Worm (Caenorhabditis elegans) whole organism, mixed stage, embryonic: ENCODE results near the gene nhr-45.
A peak's percentile ranks its signal among the peaks of the same experiment; 100 is the strongest.

Experiments
- M03D4.4 ChIP-seq: sonication (generic microtip); optimal IDR thresholded peaks from 2 replicates; lab custom pipeline; 2017; ENCODE audit warnings: mild to moderate bottlenecking, missing genetic modification characterization, missing compliant biosample characterization
- bed-3 ChIP-seq: fragments of 200-800 bp; sonication (Bioruptor generic); optimal IDR thresholded peaks from 3 replicates; lab custom pipeline; 2018; ENCODE audit warnings: mild to moderate bottlenecking, missing genetic modification characterization, moderate library complexity, missing compliant biosample characterization
- blmp-1 ChIP-seq: fragments of 150-350 bp; optimal IDR thresholded peaks from 2 replicates; lab custom pipeline; 2014; ENCODE audit warnings: missing biosample characterization, missing genetic modification characterization
- ceh-39 ChIP-seq: fragments of 150-350 bp; optimal IDR thresholded peaks from 2 replicates; lab custom pipeline; 2014; ENCODE audit warnings: missing biosample characterization, missing genetic modification characterization
- ceh-43 ChIP-seq: fragments of 200-800 bp; sonication (Bioruptor generic); optimal IDR thresholded peaks from 2 replicates; lab custom pipeline; 2018; ENCODE audit warnings: mild to moderate bottlenecking, missing genetic modification characterization, moderate library complexity, missing compliant biosample characterization
- ces-1 ChIP-seq: fragments of 150-350 bp; optimal IDR thresholded peaks from 2 replicates; lab custom pipeline; 2014; ENCODE audit warnings: missing biosample characterization, missing genetic modification reagents, missing genetic modification characterization
- cnd-1 ChIP-seq: fragments of 200-800 bp; sonication (Bioruptor generic); optimal IDR thresholded peaks from 2 replicates; lab custom pipeline; 2018; ENCODE audit warnings: mild to moderate bottlenecking, missing genetic modification characterization, missing compliant biosample characterization
- drap-1 ChIP-seq: fragments of 200-800 bp; sonication (Bioruptor generic); optimal IDR thresholded peaks from 3 replicates; lab custom pipeline; 2018; ENCODE audit warnings: mild to moderate bottlenecking, missing genetic modification characterization, missing compliant biosample characterization
- elt-1 ChIP-seq: sonication (generic microtip); optimal IDR thresholded peaks from 2 replicates; lab custom pipeline; 2017; ENCODE audit warnings: missing genetic modification characterization, mild to moderate bottlenecking, missing compliant biosample characterization, antibody characterized with exemption, moderate library complexity, borderline replicate concordance; ENCODE audit not compliant: insufficient read depth
- elt-3 ChIP-seq: fragments of 150-350 bp; optimal IDR thresholded peaks from 2 replicates; lab custom pipeline; 2014; ENCODE audit warnings: missing biosample characterization, missing genetic modification characterization
- ham-2 ChIP-seq: fragments of 200-800 bp; sonication (Bioruptor generic); optimal IDR thresholded peaks from 2 replicates; lab custom pipeline; 2018; ENCODE audit warnings: mild to moderate bottlenecking, missing genetic modification characterization, missing compliant biosample characterization
- hlh-1 ChIP-seq: fragments of 150-350 bp; optimal IDR thresholded peaks from 2 replicates; lab custom pipeline; 2014; ENCODE audit warnings: missing biosample characterization, missing genetic modification reagents, missing genetic modification characterization
- lin-13 ChIP-seq: fragments of 150-350 bp; optimal IDR thresholded peaks from 2 replicates; lab custom pipeline; 2014; ENCODE audit warnings: missing biosample characterization, missing genetic modification characterization
- lin-32 ChIP-seq: fragments of 200-800 bp; sonication (Bioruptor generic); optimal IDR thresholded peaks from 2 replicates; lab custom pipeline; 2018; ENCODE audit warnings: mild to moderate bottlenecking, missing genetic modification characterization, missing compliant biosample characterization
- lsy-2 ChIP-seq: fragments of 150-350 bp; optimal IDR thresholded peaks from 2 replicates; lab custom pipeline; 2014; ENCODE audit warnings: missing biosample characterization, missing genetic modification characterization
- mab-5 ChIP-seq: fragments of 150-350 bp; optimal IDR thresholded peaks from 2 replicates; lab custom pipeline; 2014; ENCODE audit warnings: missing biosample characterization, missing genetic modification characterization
- mep-1 ChIP-seq: fragments of 150-350 bp; optimal IDR thresholded peaks from 2 replicates; lab custom pipeline; 2017; ENCODE audit warnings: missing biosample characterization, missing genetic modification reagents, missing genetic modification characterization, inconsistent platforms
- mls-2 ChIP-seq: sonication (generic microtip); optimal IDR thresholded peaks from 2 replicates; lab custom pipeline; 2016; ENCODE audit warnings: mild to moderate bottlenecking, missing genetic modification characterization, moderate library complexity, missing compliant biosample characterization
- nhr-12 ChIP-seq: fragments of 150-350 bp; optimal IDR thresholded peaks from 2 replicates; lab custom pipeline; 2014; ENCODE audit warnings: missing biosample characterization, missing genetic modification characterization
- nhr-2 ChIP-seq: fragments of 150-350 bp; optimal IDR thresholded peaks from 2 replicates; lab custom pipeline; 2014; ENCODE audit warnings: missing biosample characterization, missing genetic modification characterization
- nhr-237 ChIP-seq: fragments of 150-350 bp; optimal IDR thresholded peaks from 2 replicates; lab custom pipeline; 2014; ENCODE audit warnings: missing biosample characterization, missing genetic modification characterization
- nhr-28 ChIP-seq: fragments of 150-350 bp; optimal IDR thresholded peaks from 2 replicates; lab custom pipeline; 2014; ENCODE audit warnings: missing biosample characterization, missing genetic modification characterization
- nhr-76 ChIP-seq: sonication (generic microtip); optimal IDR thresholded peaks from 2 replicates; lab custom pipeline; 2017; ENCODE audit warnings: missing biosample characterization, missing genetic modification characterization
- pha-4 ChIP-seq: fragments of 150-350 bp; optimal IDR thresholded peaks from 2 replicates; lab custom pipeline; 2018; ENCODE audit warnings: missing biosample characterization, missing genetic modification reagents, missing genetic modification characterization
- sem-2 ChIP-seq: fragments of 200-800 bp; sonication (Bioruptor generic); optimal IDR thresholded peaks from 2 replicates; lab custom pipeline; 2018; ENCODE audit warnings: mild to moderate bottlenecking, missing genetic modification characterization, missing compliant biosample characterization
- snpc-4 ChIP-seq: fragments of 150-350 bp; optimal IDR thresholded peaks from 2 replicates; lab custom pipeline; 2014; ENCODE audit warnings: missing biosample characterization, missing genetic modification characterization
- sptf-1 ChIP-seq: sonication (generic microtip); optimal IDR thresholded peaks from 2 replicates; lab custom pipeline; 2017; ENCODE audit warnings: mild to moderate bottlenecking, missing genetic modification characterization, moderate library complexity, missing compliant biosample characterization
- tbx-8 ChIP-seq: fragments of 200-800 bp; sonication (Bioruptor generic); optimal IDR thresholded peaks from 2 replicates; lab custom pipeline; 2018; ENCODE audit warnings: mild to moderate bottlenecking, missing genetic modification characterization, moderate library complexity, missing compliant biosample characterization
- unc-120 ChIP-seq: sonication (generic microtip); optimal IDR thresholded peaks from 2 replicates; lab custom pipeline; 2017; ENCODE audit warnings: missing genetic modification characterization, missing compliant biosample characterization; ENCODE audit not compliant: poor library complexity, severe bottlenecking
- unc-39 ChIP-seq: fragments of 150-350 bp; optimal IDR thresholded peaks from 2 replicates; lab custom pipeline; 2014; ENCODE audit warnings: missing biosample characterization, missing genetic modification characterization
- unc-62 ChIP-seq: fragments of 150-350 bp; optimal IDR thresholded peaks from 2 replicates; lab custom pipeline; 2014; ENCODE audit warnings: missing biosample characterization, missing genetic modification reagents, missing genetic modification characterization
- zip-8 ChIP-seq: fragments of 150-350 bp; optimal IDR thresholded peaks from 2 replicates; lab custom pipeline; 2014; ENCODE audit warnings: missing biosample characterization, missing genetic modification characterization
- ztf-11 ChIP-seq: fragments of 150-350 bp; optimal IDR thresholded peaks from 2 replicates; lab custom pipeline; 2014; ENCODE audit warnings: missing biosample characterization, missing genetic modification characterization

nhr-45 gene

DNA sequence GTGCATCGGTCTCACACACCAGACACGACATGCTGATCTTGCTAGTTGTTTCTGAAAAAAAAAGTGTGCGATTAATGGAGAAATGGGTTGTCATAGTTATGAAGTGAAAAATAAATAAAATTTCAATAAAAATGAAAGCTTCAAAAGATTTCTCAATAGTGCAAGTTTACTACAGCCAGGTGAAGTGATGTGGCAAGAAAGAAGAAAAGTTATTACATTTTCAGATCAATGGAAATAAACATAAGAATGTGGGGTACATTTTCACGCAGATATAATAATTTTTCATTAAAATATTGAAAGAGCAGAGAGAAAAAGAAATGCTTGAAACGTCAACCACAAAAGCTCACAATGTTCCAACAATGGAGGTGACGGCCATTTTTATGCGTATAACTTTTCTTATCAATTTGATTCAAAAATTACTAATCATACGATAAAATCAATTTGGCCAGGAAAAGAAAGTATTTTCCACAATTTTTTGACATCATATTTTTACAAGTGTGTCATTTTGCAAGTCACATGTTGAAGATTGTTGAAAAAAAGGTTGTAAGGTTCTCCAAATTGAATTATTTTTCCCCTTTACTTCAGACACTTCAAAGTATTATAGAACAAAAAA is at the start of gene nhr-45:
Gene nhr-45, minus strand, starts transcription at position 51 of the 613 bp plus-strand sequence.
- TF ChIP-seq tbx-8 (GFP tag; lab: Kevin White, UChicago) (no peak), zip-8 (no peak), nhr-2 (no peak), ces-1 (GFP tag; lab: Kevin White, UChicago) (no peak), elt-3 (tag; lab: Kevin White, UChicago) (no peak), pha-4 (no peak), ceh-39 (tag; lab: Kevin White, UChicago) (no peak), mep-1 (tag; lab: Kevin White, UChicago) (no peak), ztf-11 (tag; lab: Kevin White, UChicago) (no peak), nhr-12 (tag; lab: Kevin White, UChicago) (no peak), lin-13 (tag; lab: Kevin White, UChicago) (no peak), cnd-1 (tag; lab: Kevin White, UChicago) (no peak), hlh-1 (tag; lab: Kevin White, UChicago) (no peak), sptf-1 (tag; lab: Kevin White, UChicago) (no peak), unc-62 (no peak), sem-2 (GFP tag; lab: Kevin White, UChicago) (no peak), unc-120 (no peak), lin-32 (GFP tag; lab: Kevin White, UChicago) (no peak), nhr-76 (tag; lab: Kevin White, UChicago) (no peak)

DNA sequence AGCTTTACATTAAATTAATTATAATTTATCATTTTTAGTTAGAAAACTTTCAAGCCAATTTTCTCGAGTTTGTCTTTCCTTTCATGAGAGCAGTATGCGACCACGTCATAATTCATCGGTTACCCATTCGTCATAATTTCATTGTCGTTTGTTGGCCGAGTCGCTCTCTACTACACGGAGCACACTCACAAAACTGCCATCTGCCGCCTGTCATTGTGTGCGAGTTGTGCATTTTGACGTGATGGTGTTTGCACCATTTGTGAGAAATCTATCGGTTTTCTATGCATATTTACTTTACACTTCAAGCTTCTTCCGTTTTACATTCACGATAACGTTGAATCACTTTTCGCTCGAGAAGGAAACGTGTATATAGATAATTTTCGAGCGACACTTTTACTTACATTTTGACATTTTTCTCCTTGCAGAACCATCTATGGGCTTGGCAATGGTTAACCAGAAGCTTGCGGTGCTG is 46.7 kb upstream of the nhr-45 start, which contains the start of gene dhhc-10:
Gene dhhc-10, plus strand, starts transcription at position 422 of the 472 bp plus-strand sequence.
- TF ChIP-seq unc-62 (peak; percentile 71), nhr-12 (tag; lab: Kevin White, UChicago) (no peak), nhr-76 (tag; lab: Kevin White, UChicago) (no peak), cnd-1 (tag; lab: Kevin White, UChicago) (peak; percentile 62), M03D4.4 (tag; lab: Kevin White, UChicago) (peak; percentile 20), nhr-237 (tag; lab: Kevin White, UChicago) (no peak), lin-32 (GFP tag; lab: Kevin White, UChicago) (peak; percentile 61), ztf-11 (tag; lab: Kevin White, UChicago) (peak; percentile 29), hlh-1 (tag; lab: Kevin White, UChicago) (peak; percentile 78), mls-2 (peak; percentile 31), ceh-43 (GFP tag; lab: Kevin White, UChicago) (no peak), tbx-8 (GFP tag; lab: Kevin White, UChicago) (no peak), pha-4 (peak; percentile 84), sptf-1 (tag; lab: Kevin White, UChicago) (peak; percentile 17), elt-1 (tag; lab: Kevin White, UChicago) (no peak), ces-1 (GFP tag; lab: Kevin White, UChicago) (peak; percentile 92), bed-3 (GFP tag; lab: Kevin White, UChicago) (no peak), mep-1 (tag; lab: Kevin White, UChicago) (peak; percentile 29), mab-5 (tag; lab: Kevin White, UChicago) (no peak), ceh-39 (tag; lab: Kevin White, UChicago) (peak; percentile 62), unc-39 (tag; lab: Kevin White, UChicago) (no peak), sem-2 (GFP tag; lab: Kevin White, UChicago) (no peak), lin-13 (tag; lab: Kevin White, UChicago) (no peak), nhr-28 (tag; lab: Kevin White, UChicago) (no peak), nhr-2 (peak; percentile 70), blmp-1 (tag; lab: Kevin White, UChicago) (no peak), zip-8 (no peak), unc-120 (peak; percentile 14), snpc-4 (tag; lab: Kevin White, UChicago) (no peak), lsy-2 (tag; lab: Kevin White, UChicago) (peak; percentile 36), ham-2 (GFP tag; lab: Kevin White, UChicago) (no peak), elt-3 (tag; lab: Kevin White, UChicago) (no peak)

DNA sequence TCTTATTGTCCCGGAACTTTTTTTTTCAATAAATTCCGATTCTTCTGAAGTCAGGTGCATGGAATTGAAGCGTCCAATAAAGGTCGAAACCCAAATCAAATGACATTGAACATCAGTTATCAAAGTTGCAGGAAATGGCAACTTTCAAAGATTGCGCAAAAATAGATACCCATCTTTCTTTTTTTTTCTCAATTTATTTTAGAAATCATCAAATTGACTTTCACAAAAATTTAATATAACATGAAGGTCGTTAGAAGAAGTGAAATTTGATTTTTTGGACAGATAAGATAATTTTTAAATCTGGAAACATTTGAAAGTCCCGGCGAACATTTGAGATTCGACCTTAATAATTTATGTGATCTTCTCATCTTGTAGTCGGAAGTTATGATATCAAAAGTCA is 45.5 kb upstream of the nhr-45 start:
- TF ChIP-seq nhr-12 (tag; lab: Kevin White, UChicago) (no peak), lin-13 (tag; lab: Kevin White, UChicago) (no peak), lin-32 (GFP tag; lab: Kevin White, UChicago) (no peak), snpc-4 (tag; lab: Kevin White, UChicago) (no peak), drap-1 (no peak), nhr-2 (no peak), blmp-1 (tag; lab: Kevin White, UChicago) (no peak), cnd-1 (tag; lab: Kevin White, UChicago) (no peak), tbx-8 (GFP tag; lab: Kevin White, UChicago) (no peak), unc-62 (no peak), hlh-1 (tag; lab: Kevin White, UChicago) (no peak), lsy-2 (tag; lab: Kevin White, UChicago) (no peak), nhr-76 (tag; lab: Kevin White, UChicago) (no peak), sem-2 (GFP tag; lab: Kevin White, UChicago) (no peak), nhr-237 (tag; lab: Kevin White, UChicago) (no peak), ceh-43 (GFP tag; lab: Kevin White, UChicago) (no peak), ces-1 (GFP tag; lab: Kevin White, UChicago) (no peak), sptf-1 (tag; lab: Kevin White, UChicago) (no peak), nhr-28 (tag; lab: Kevin White, UChicago) (no peak), unc-39 (tag; lab: Kevin White, UChicago) (no peak)
